Worm (Caenorhabditis elegans): ENCODE results near the gene C55A6.4.

The C55A6.4 gene

ce11 chrV:11521448-11521847 lies 3.8 kb upstream of the C55A6.4 start, which contains the start of gene pafo-1 (continued):
- TF ChIP-seq skn-1 (tag; optimal IDR thresholded peaks at IDR 0.05) (no peak), blmp-1 (tag; optimal IDR thresholded peaks at IDR 0.05; ENCODE audit: insufficient read depth) (peak; percentile 41), fos-1 (tag; optimal IDR thresholded peaks at IDR 0.05) (peak; percentile 52), nhr-23 (tag; optimal IDR thresholded peaks at IDR 0.05) (no peak), mbf-1 (tag; optimal IDR thresholded peaks at IDR 0.05) (no peak), zag-1 (tag; optimal IDR thresholded peaks at IDR 0.05) (peak; percentile 58), C34F6.9 (tag; optimal IDR thresholded peaks at IDR 0.05) (peak; percentile 91), alr-1 (tag; optimal IDR thresholded peaks at IDR 0.05) (no peak), peb-1 (tag; optimal IDR thresholded peaks at IDR 0.05) (no peak), ceh-16 (tag; optimal IDR thresholded peaks at IDR 0.05) (no peak), ztf-4 (tag; optimal IDR thresholded peaks at IDR 0.05) (peak; percentile 37), nhr-12 (tag; optimal IDR thresholded peaks at IDR 0.05) (peak; percentile 5), nhr-77 (tag; optimal IDR thresholded peaks at IDR 0.05) (peak; percentile 62), gmeb-1 (tag; optimal IDR thresholded peaks at IDR 0.05) (peak; percentile 99), egl-27 (tag; optimal IDR thresholded peaks at IDR 0.05) (peak; percentile 81), Y55F3AM.14 (GFP tag; optimal IDR thresholded peaks at IDR 0.05) (peak; percentile 46)

DNA sequence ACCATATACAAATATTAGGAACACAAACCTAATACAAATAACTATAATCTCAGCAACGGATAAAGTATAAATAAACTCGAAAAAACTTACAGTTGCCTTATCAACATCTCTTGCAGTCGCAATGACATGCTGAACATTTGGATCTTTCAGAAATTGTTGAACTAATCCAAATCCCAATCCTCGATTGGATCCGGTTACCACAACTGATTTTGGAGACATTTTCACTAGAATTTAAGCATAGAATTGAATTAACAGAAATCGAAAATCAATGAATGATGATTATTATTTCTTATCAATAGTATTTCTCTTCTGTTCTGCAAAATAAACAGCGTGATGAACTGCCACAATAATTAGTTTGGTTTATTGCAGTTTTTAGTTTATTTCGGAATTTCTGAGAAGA lies 2.5 kb upstream of the C55A6.4 start, which contains the start of the genes C55A6.11 and C55A6.7:
C55A6.11 (plus strand) TSS at position 301 of the 400 bp plus-strand sequence.
C55A6.7 (minus strand) TSS at position 316 of the 400 bp plus-strand sequence.
- TF ChIP-seq ztf-4 (tag; optimal IDR thresholded peaks at IDR 0.05) (no peak), mdl-1 (tag; optimal IDR thresholded peaks at IDR 0.05) (no peak), lin-11 (tag; optimal IDR thresholded peaks at IDR 0.05) (no peak), lin-39 (tag; optimal IDR thresholded peaks at IDR 0.05) (no peak), nhr-237 (tag; optimal IDR thresholded peaks at IDR 0.05) (no peak), lsy-2 (tag; optimal IDR thresholded peaks at IDR 0.05) (no peak), peb-1 (tag; optimal IDR thresholded peaks at IDR 0.05) (no peak), crh-2 (tag; optimal IDR thresholded peaks at IDR 0.05) (no peak), egl-27 (tag; optimal IDR thresholded peaks at IDR 0.05) (no peak), blmp-1 (tag; optimal IDR thresholded peaks at IDR 0.05; ENCODE audit: insufficient read depth) (no peak), elt-1 (tag; optimal IDR thresholded peaks at IDR 0.05) (no peak), mab-5 (tag; optimal IDR thresholded peaks at IDR 0.05) (no peak), unc-39 (tag; optimal IDR thresholded peaks at IDR 0.05) (no peak), skn-1 (tag; optimal IDR thresholded peaks at IDR 0.05) (no peak), aly-2 (tag; optimal IDR thresholded peaks at IDR 0.05) (no peak), snpc-4 (tag; optimal IDR thresholded peaks at IDR 0.05) (no peak), nhr-12 (tag; optimal IDR thresholded peaks at IDR 0.05) (no peak), Y55F3AM.14 (GFP tag; optimal IDR thresholded peaks at IDR 0.05) (no peak)

- TF ChIP-seq nhr-11 (tag; optimal IDR thresholded peaks at IDR 0.05) (no peak), ZK546.5 (tag; optimal IDR thresholded peaks at IDR 0.05) (no peak), ceh-16 (tag; optimal IDR thresholded peaks at IDR 0.05) (no peak), nhr-23 (tag; optimal IDR thresholded peaks at IDR 0.05) (no peak), F13H6.1 (tag; optimal IDR thresholded peaks at IDR 0.05) (no peak), gmeb-1 (tag; optimal IDR thresholded peaks at IDR 0.05) (no peak), ama-1 (optimal IDR thresholded peaks at IDR 0.05) (no peak), fos-1 (tag; optimal IDR thresholded peaks at IDR 0.05) (no peak), ceh-82 (tag; optimal IDR thresholded peaks at IDR 0.05) (no peak), peb-1 (tag; optimal IDR thresholded peaks at IDR 0.05) (no peak), mab-5 (tag; optimal IDR thresholded peaks at IDR 0.05) (no peak), unc-39 (tag; optimal IDR thresholded peaks at IDR 0.05) (no peak), ztf-11 (tag; optimal IDR thresholded peaks at IDR 0.05) (no peak), elt-3 (tag; optimal IDR thresholded peaks at IDR 0.05) (no peak), snpc-4 (tag; optimal IDR thresholded peaks at IDR 0.05) (no peak), sem-4 (tag; optimal IDR thresholded peaks at IDR 0.05) (no peak), C34F6.9 (tag; optimal IDR thresholded peaks at IDR 0.05) (no peak), nhr-237 (tag; optimal IDR thresholded peaks at IDR 0.05) (no peak), lin-39 (tag; optimal IDR thresholded peaks at IDR 0.05) (no peak), alr-1 (tag; optimal IDR thresholded peaks at IDR 0.05) (no peak)
Measured at ce11 chrV:11516141-11516591, 1.5 kb downstream of the C55A6.4 start, which contains the start of gene sdz-8. sdz-8 (minus strand) TSS chrV:11516191.

ce11 chrV:11515145-11515544 lies 2.5 kb downstream of the C55A6.4 start:
- TF ChIP-seq alr-1 (tag; optimal IDR thresholded peaks at IDR 0.05) (no peak), ztf-4 (tag; optimal IDR thresholded peaks at IDR 0.05) (no peak)

- TF ChIP-seq unc-62 (GFP tag; optimal IDR thresholded peaks at IDR 0.05) (no peak), unc-39 (tag; optimal IDR thresholded peaks at IDR 0.05) (no peak), Y55F3AM.14 (GFP tag; optimal IDR thresholded peaks at IDR 0.05) (no peak), fos-1 (tag; optimal IDR thresholded peaks at IDR 0.05) (no peak), skn-1 (tag; optimal IDR thresholded peaks at IDR 0.05) (no peak), nhr-237 (tag; optimal IDR thresholded peaks at IDR 0.05) (no peak), lin-13 (GFP tag; optimal IDR thresholded peaks at IDR 0.05) (no peak), lsy-2 (tag; optimal IDR thresholded peaks at IDR 0.05) (no peak), nhr-12 (tag; optimal IDR thresholded peaks at IDR 0.05) (no peak), lin-39 (tag; optimal IDR thresholded peaks at IDR 0.05) (no peak), mbf-1 (tag; optimal IDR thresholded peaks at IDR 0.05) (no peak), snpc-4 (tag; optimal IDR thresholded peaks at IDR 0.05) (no peak), elt-3 (tag; optimal IDR thresholded peaks at IDR 0.05) (no peak), peb-1 (tag; optimal IDR thresholded peaks at IDR 0.05) (no peak), alr-1 (tag; optimal IDR thresholded peaks at IDR 0.05) (no peak), nhr-6 (tag; optimal IDR thresholded peaks at IDR 0.05) (no peak), ztf-4 (tag; optimal IDR thresholded peaks at IDR 0.05) (no peak), ZK546.5 (tag; optimal IDR thresholded peaks at IDR 0.05) (no peak), zag-1 (tag; optimal IDR thresholded peaks at IDR 0.05) (no peak)
Measured at ce11 chrV:11514677-11515076, 3.0 kb downstream of the C55A6.4 start, which contains the start of gene C55A6.6. C55A6.6 (minus strand) TSS chrV:11514737.

Measured in whole organism, L2 larva.